Fruit fly (Drosophila melanogaster) whole organism, embryonic: ENCODE data around the gene CG18473.

Source experiments
- Bdp1 ChIP-seq: fragments of 200-800 bp; sonication (Bioruptor generic); optimal IDR thresholded peaks from 3 replicates; lab custom pipeline; 2016; ENCODE audit warnings: missing biosample characterization, missing genetic modification characterization
- Blimp-1 ChIP-seq: fragments of 200-800 bp; sonication (Bioruptor generic); optimal IDR thresholded peaks from 3 replicates; lab custom pipeline; 2018; ENCODE audit warnings: missing biosample characterization, missing genetic modification characterization, mild to moderate bottlenecking, moderate library complexity, missing genetic modification reagents
- CG11695 ChIP-seq: fragments of 200-800 bp; sonication (Bioruptor generic); IDR thresholded peaks from 3 replicates; pipeline ENCODE4 v1.3.6; 2022; ENCODE audit warnings: missing biosample characterization, missing genetic modification characterization
- CG1233 ChIP-seq: fragments of 200-800 bp; sonication (Bioruptor generic); optimal IDR thresholded peaks from 4 replicates; lab custom pipeline; 2018; ENCODE audit warnings: missing biosample characterization, mild to moderate bottlenecking, missing genetic modification characterization
- CG12769 ChIP-seq: fragments of 200-800 bp; sonication (Bioruptor generic); optimal IDR thresholded peaks from 2 replicates; lab custom pipeline; 2019; ENCODE audit warnings: missing biosample characterization, mild to moderate bottlenecking, missing genetic modification characterization, moderate library complexity
- CG13296 ChIP-seq: fragments of 200-800 bp; sonication (Bioruptor generic); optimal IDR thresholded peaks from 3 replicates; lab custom pipeline; 2018; ENCODE audit warnings: missing biosample characterization, mild to moderate bottlenecking, missing genetic modification characterization
- CG13775 ChIP-seq: fragments of 200-800 bp; sonication (Bioruptor generic); optimal IDR thresholded peaks from 3 replicates; lab custom pipeline; 2017; ENCODE audit warnings: missing biosample characterization, mild to moderate bottlenecking, missing genetic modification characterization
- CG14050 ChIP-seq: fragments of 200-800 bp; sonication (Bioruptor generic); IDR thresholded peaks from 3 replicates; pipeline ENCODE4 v1.3.6; 2022; ENCODE audit warnings: missing biosample characterization, missing genetic modification characterization
- CG15073 ChIP-seq: fragments of 200-800 bp; sonication (Bioruptor generic); optimal IDR thresholded peaks from 2 replicates; lab custom pipeline; 2016; ENCODE audit warnings: missing biosample characterization, missing genetic modification characterization
- CG16863 ChIP-seq: fragments of 200-800 bp; sonication (Bioruptor generic); optimal IDR thresholded peaks from 3 replicates; lab custom pipeline; 2016; ENCODE audit warnings: missing biosample characterization, missing genetic modification characterization
- CG1792 ChIP-seq: fragments of 200-800 bp; sonication (Bioruptor generic); optimal IDR thresholded peaks from 2 replicates; lab custom pipeline; 2016; ENCODE audit warnings: missing biosample characterization, missing genetic modification characterization
- CG4360 ChIP-seq: fragments of 200-800 bp; sonication (Bioruptor generic); IDR thresholded peaks from 2 replicates; pipeline ENCODE4 v1.3.6; 2022; ENCODE audit warnings: missing biosample characterization, missing genetic modification characterization
- CG8089 ChIP-seq: fragments of 200-800 bp; sonication (Bioruptor generic); optimal IDR thresholded peaks from 3 replicates; lab custom pipeline; 2016; ENCODE audit warnings: missing biosample characterization, missing genetic modification characterization
- CG9932 ChIP-seq: fragments of 200-800 bp; sonication (Bioruptor generic); IDR thresholded peaks from 2 replicates; pipeline ENCODE4 v1.3.6; 2022; ENCODE audit warnings: missing biosample characterization, missing genetic modification characterization
- Drgx ChIP-seq: fragments of 200-800 bp; sonication (Bioruptor generic); IDR thresholded peaks from 2 replicates; pipeline ENCODE4 v1.3.6; 2022; ENCODE audit warnings: missing biosample characterization, missing genetic modification characterization
- Hr39 ChIP-seq: fragments of >200 bp; optimal IDR thresholded peaks from 2 replicates; lab custom pipeline; 2017
- Kr ChIP-seq: fragments of 200-800 bp; sonication (Bioruptor generic); optimal IDR thresholded peaks from 2 replicates; lab custom pipeline; 2017; ENCODE audit warnings: missing biosample characterization, mild to moderate bottlenecking, missing genetic modification characterization
- Lim3 ChIP-seq: fragments of 200-800 bp; sonication (Bioruptor generic); IDR thresholded peaks from 2 replicates; pipeline ENCODE4 v1.3.6; 2022; ENCODE audit warnings: missing biosample characterization, missing genetic modification characterization
- Med ChIP-seq: fragments of 200-800 bp; sonication (Bioruptor generic); peaks from one replicate; lab custom pipeline; 2016; ENCODE audit warnings: missing biosample characterization, missing genetic modification characterization, mild to moderate bottlenecking, inconsistent platforms, moderate library complexity
- Optix ChIP-seq: fragments of 200-800 bp; sonication (Bioruptor generic); IDR thresholded peaks from 3 replicates; pipeline ENCODE4 v1.3.6; 2022; ENCODE audit warnings: missing biosample characterization, missing genetic modification characterization
- Rfx ChIP-seq: fragments of 200-800 bp; sonication (Bioruptor generic); IDR thresholded peaks from 2 replicates; pipeline ENCODE4 v1.3.6; 2022; ENCODE audit warnings: missing biosample characterization, missing genetic modification characterization
- Scr ChIP-seq: fragments of 200-800 bp; sonication (Bioruptor generic); IDR thresholded peaks from 2 replicates; pipeline ENCODE4 v1.3.6; 2022; ENCODE audit warnings: missing biosample characterization, missing genetic modification characterization; ENCODE audit not compliant: partially characterized antibody
- Sry-δ ChIP-seq: fragments of 200-800 bp; sonication (Bioruptor generic); optimal IDR thresholded peaks from 2 replicates; lab custom pipeline; 2016; ENCODE audit warnings: missing biosample characterization, missing genetic modification characterization
- Xrp1 ChIP-seq: fragments of 200-800 bp; sonication (Bioruptor generic); IDR thresholded peaks from 2 replicates; pipeline ENCODE4 v1.3.6; 2022; ENCODE audit warnings: missing biosample characterization, missing genetic modification characterization
- abd-A ChIP-seq: fragments of 200-800 bp; sonication (Bioruptor generic); optimal IDR thresholded peaks from 3 replicates; lab custom pipeline; 2019; ENCODE audit warnings: missing biosample characterization, mild to moderate bottlenecking, missing genetic modification characterization, moderate library complexity
- bsh ChIP-seq, 2 experiments: fragments of 200-800 bp; sonication (Bioruptor generic); optimal IDR thresholded peaks; 2 replicates each; lab custom pipeline; 2017 to 2018; ENCODE audit warnings: mild to moderate bottlenecking in 2 of 2, missing biosample characterization in 2 of 2, missing genetic modification characterization in 2 of 2, moderate library complexity in 1 of 2
- chinmo ChIP-seq: fragments of 200-800 bp; sonication (Bioruptor generic); IDR thresholded peaks from 4 replicates; pipeline ENCODE4 v1.3.6; 2022; ENCODE audit warnings: missing biosample characterization, missing genetic modification characterization; ENCODE audit not compliant: partially characterized antibody
- ci ChIP-seq: fragments of 200-800 bp; sonication (Bioruptor generic); IDR thresholded peaks from 3 replicates; pipeline ENCODE4 v1.3.6; 2022; ENCODE audit warnings: missing biosample characterization, missing genetic modification characterization
- danr ChIP-seq: fragments of 200-800 bp; sonication (Bioruptor generic); IDR thresholded peaks from 2 replicates; pipeline ENCODE4 v1.3.6; 2022; ENCODE audit warnings: missing biosample characterization, missing genetic modification characterization
- dysf ChIP-seq: fragments of 200-800 bp; sonication (Bioruptor generic); IDR thresholded peaks from 3 replicates; pipeline ENCODE4 v1.3.6; 2022; ENCODE audit warnings: missing biosample characterization, missing genetic modification characterization
- fd102C ChIP-seq: fragments of 200-800 bp; sonication (Bioruptor generic); optimal IDR thresholded peaks from 2 replicates; lab custom pipeline; 2018; ENCODE audit warnings: missing biosample characterization, mild to moderate bottlenecking, missing genetic modification characterization, moderate library complexity
- gem ChIP-seq: fragments of 200-800 bp; sonication (Bioruptor generic); optimal IDR thresholded peaks from 2 replicates; lab custom pipeline; 2019; ENCODE audit warnings: missing biosample characterization, mild to moderate bottlenecking, missing genetic modification characterization, moderate library complexity
- grau ChIP-seq: fragments of 200-800 bp; optimal IDR thresholded peaks from 3 replicates; lab custom pipeline; 2019; ENCODE audit warnings: missing biosample characterization, mild to moderate bottlenecking, missing genetic modification characterization, moderate library complexity
- inv ChIP-seq: fragments of 200-800 bp; sonication (Bioruptor generic); IDR thresholded peaks from 2 replicates; pipeline ENCODE4 v1.3.6; 2022; ENCODE audit warnings: missing biosample characterization, missing genetic modification characterization; ENCODE audit not compliant: partially characterized antibody
- phol ChIP-seq: fragments of 200-800 bp; sonication (Bioruptor generic); optimal IDR thresholded peaks from 3 replicates; lab custom pipeline; 2018; ENCODE audit warnings: missing biosample characterization, mild to moderate bottlenecking, missing genetic modification characterization, moderate library complexity
- prd ChIP-seq, 3 experiments: fragments of >200 bp in 2 of 3; fragments of 200-800 bp in 1 of 3; sonication (Bioruptor generic) in 1 of 3; optimal IDR thresholded peaks in 2 of 3; IDR thresholded peaks in 1 of 3; 2 replicates in 2 of 3; 3 replicates in 1 of 3; pipeline versions ENCODE4 v1.3.6 to Lab custom; 2017 to 2022; ENCODE audit warnings: missing biosample characterization in 1 of 3, missing genetic modification characterization in 1 of 3
- schlank ChIP-seq: fragments of 200-800 bp; sonication (Bioruptor generic); optimal IDR thresholded peaks from 2 replicates; lab custom pipeline; 2018; ENCODE audit warnings: missing biosample characterization, mild to moderate bottlenecking, missing genetic modification characterization
- sens ChIP-seq: fragments of 200-800 bp; sonication (Bioruptor generic); peaks from one replicate; lab custom pipeline; 2016; ENCODE audit warnings: missing biosample characterization, missing genetic modification characterization
- tio ChIP-seq: fragments of 200-800 bp; sonication (Bioruptor generic); optimal IDR thresholded peaks from 2 replicates; lab custom pipeline; 2017; ENCODE audit warnings: missing biosample characterization, missing genetic modification characterization, inconsistent platforms
- twi ChIP-seq: fragments of 200-800 bp; optimal IDR thresholded peaks from 2 replicates; lab custom pipeline; 2019; ENCODE audit warnings: missing biosample characterization, mild to moderate bottlenecking, missing genetic modification characterization, moderate library complexity
- z ChIP-seq: fragments of 200-800 bp; sonication (Bioruptor generic); IDR thresholded peaks from 3 replicates; pipeline ENCODE4 v1.3.6; 2022; ENCODE audit warnings: missing biosample characterization, missing genetic modification characterization

The CG18473 gene

dm6 chr3R:9344791-9345208 is 18.3 kb upstream of the CG18473 start (continued):
- TF ChIP-seq phol (peak; percentile 45), CG14050 (GFP tag; lab: Robert Waterston, UW) (no peak), CG1233 (GFP tag; lab: Kevin White, UChicago) (peak; percentile 7), Bdp1 (GFP tag; lab: Kevin White, UChicago) (no peak), prd (optimal IDR thresholded peaks at IDR 0.05; lab: Kevin White, UChicago) (no peak), prd (GFP tag; IDR thresholded peaks at IDR 0.05; lab: Robert Waterston, UW) (0 out of 3 replicates have a peak, but pooled peaks have one; percentile 30), CG16863 (GFP tag; lab: Kevin White, UChicago) (peak; percentile 45)

- peak; percentile 89 for TF ChIP-seq twi
- no peak for TF ChIP-seq schlank (tag; lab: Kevin White, UChicago)
- TF ChIP-seq CG13296 (GFP tag; lab: Kevin White, UChicago) = no peak
- peak; percentile 30; the same call in 1 of the 2 replicates for TF ChIP-seq Drgx (GFP tag; lab: Robert Waterston, UW)
- TF ChIP-seq CG15073 (GFP tag; lab: Kevin White, UChicago) = no peak
- peak; percentile 20; the same call in 1 of the 3 replicates for TF ChIP-seq ci (GFP tag; lab: Robert Waterston, UW)
- peak; percentile 28 for TF ChIP-seq abd-A (tag; lab: Kevin White, UChicago)
- no peak for TF ChIP-seq z (GFP tag; lab: Robert Waterston, UW)
- no peak for TF ChIP-seq inv (GFP tag; lab: Robert Waterston, UW)
- no peak for TF ChIP-seq bsh (GFP tag; optimal IDR thresholded peaks at IDR 0.05; lab: Kevin White, UChicago)
- no peak for TF ChIP-seq Scr (GFP tag; lab: Robert Waterston, UW)
- 0 out of 4 replicates have a peak, but pooled peaks have one; percentile 34 for TF ChIP-seq chinmo (GFP tag; lab: Robert Waterston, UW)
- TF ChIP-seq Med (GFP tag; lab: Kevin White, UChicago) = peak; percentile 41
- TF ChIP-seq Sry-δ (GFP tag; lab: Kevin White, UChicago) = no peak
- TF ChIP-seq tio (GFP tag; lab: Kevin White, UChicago) = no peak
- no peak for TF ChIP-seq Hr39 (lab: Kevin White, UChicago)
- TF ChIP-seq CG9932 (GFP tag; lab: Robert Waterston, UW) = 0 out of 2 replicates have a peak, but pooled peaks have one; percentile 7
- peak; percentile 16; the same call in 1 of the 2 replicates for TF ChIP-seq Rfx
- TF ChIP-seq Kr (GFP tag; lab: Kevin White, UChicago) = no peak
- no peak for TF ChIP-seq Lim3 (GFP tag; lab: Robert Waterston, UW)
- TF ChIP-seq CG12769 (tag; lab: Kevin White, UChicago) = no peak
- peak; percentile 22; the same call in 1 of the 2 replicates for TF ChIP-seq CG4360
- TF ChIP-seq Blimp-1 (GFP tag; lab: Kevin White, UChicago) = peak; percentile 58
- TF ChIP-seq, all 482 proteins: peak for 10
These were observed 17.2 kb upstream of the CG18473 start for dm6 chr3R:9345904-9346303.

dm6 chr3R:9346539-9346938 is 16.6 kb upstream of the CG18473 start:
- TF ChIP-seq sens = peak; percentile 64
- no peak for TF ChIP-seq CG8089 (GFP tag; lab: Kevin White, UChicago)
- TF ChIP-seq CG11695 = 0 out of 3 replicates have a peak, but pooled peaks have one; percentile 14
- TF ChIP-seq fd102C (GFP tag; lab: Kevin White, UChicago) = no peak
- no peak for TF ChIP-seq CG1792 (GFP tag; lab: Kevin White, UChicago)
- no peak for TF ChIP-seq danr (GFP tag; lab: Robert Waterston, UW)
- no peak for TF ChIP-seq Optix (GFP tag; lab: Robert Waterston, UW)
- peak; percentile 20; the same call in 1 of the 2 replicates for TF ChIP-seq Xrp1 (GFP tag; lab: Robert Waterston, UW)
- no peak for TF ChIP-seq CG13775 (GFP tag; lab: Kevin White, UChicago)
- 0 out of 3 replicates have a peak, but pooled peaks have one; percentile 8 for TF ChIP-seq dysf (GFP tag; lab: Robert Waterston, UW)
- TF ChIP-seq grau (tag; lab: Kevin White, UChicago) = peak; percentile 70
- TF ChIP-seq Drgx (GFP tag; lab: Robert Waterston, UW) = peak; percentile 22; the same call in 1 of the 2 replicates
- peak; percentile 5 for TF ChIP-seq gem (tag; lab: Kevin White, UChicago)
